Fruit fly (Drosophila melanogaster) whole organism, embryonic: ENCODE measurements around the gene lok.

Experiments used
- ATbp ChIP-seq: fragments of 200-800 bp; sonication (Bioruptor generic); optimal IDR thresholded peaks from 2 replicates; lab custom pipeline; 2017; ENCODE audit warnings: missing biosample characterization, mild to moderate bottlenecking, missing genetic modification characterization, missing genetic modification reagents
- Adf1 ChIP-seq: fragments of 200-800 bp; sonication (Bioruptor generic); IDR thresholded peaks from 2 replicates; pipeline ENCODE4 v1.3.6; 2022; ENCODE audit warnings: missing biosample characterization, missing genetic modification characterization
- BtbVII ChIP-seq: fragments of 200-800 bp; sonication (Bioruptor generic); optimal IDR thresholded peaks from 3 replicates; lab custom pipeline; 2017; ENCODE audit warnings: missing biosample characterization, mild to moderate bottlenecking, missing genetic modification characterization
- CG10147 ChIP-seq: fragments of 200-800 bp; sonication (Bioruptor generic); optimal IDR thresholded peaks from 2 replicates; lab custom pipeline; 2019; ENCODE audit warnings: missing biosample characterization, mild to moderate bottlenecking, missing genetic modification characterization, moderate library complexity
- CG10462 ChIP-seq: fragments of 200-800 bp; sonication (Bioruptor generic); optimal IDR thresholded peaks from 2 replicates; lab custom pipeline; 2016; ENCODE audit warnings: missing biosample characterization, missing genetic modification characterization
- CG10543 ChIP-seq: fragments of 200-800 bp; sonication (Bioruptor generic); optimal IDR thresholded peaks from 3 replicates; lab custom pipeline; 2017; ENCODE audit warnings: missing biosample characterization, mild to moderate bottlenecking, missing genetic modification characterization, moderate library complexity
- CG11504 ChIP-seq: fragments of 200-800 bp; sonication (Bioruptor generic); optimal IDR thresholded peaks from 3 replicates; lab custom pipeline; 2019; ENCODE audit warnings: missing biosample characterization, mild to moderate bottlenecking, missing genetic modification characterization, moderate library complexity
- CG13123 ChIP-seq: fragments of 200-800 bp; sonication (Bioruptor generic); optimal IDR thresholded peaks from 2 replicates; lab custom pipeline; 2016; ENCODE audit warnings: missing biosample characterization, missing genetic modification characterization
- CG14014 ChIP-seq: fragments of 200-800 bp; sonication (Bioruptor generic); IDR thresholded peaks from 2 replicates; pipeline ENCODE4 v1.3.6; 2022; ENCODE audit warnings: missing biosample characterization, missing genetic modification characterization
- CG14050 ChIP-seq: fragments of 200-800 bp; sonication (Bioruptor generic); IDR thresholded peaks from 3 replicates; pipeline ENCODE4 v1.3.6; 2022; ENCODE audit warnings: missing biosample characterization, missing genetic modification characterization
- CG1602 ChIP-seq: fragments of 200-800 bp; sonication (Bioruptor generic); optimal IDR thresholded peaks from 3 replicates; lab custom pipeline; 2016; ENCODE audit warnings: missing biosample characterization, missing genetic modification characterization
- CG16863 ChIP-seq: fragments of 200-800 bp; sonication (Bioruptor generic); optimal IDR thresholded peaks from 3 replicates; lab custom pipeline; 2016; ENCODE audit warnings: missing biosample characterization, missing genetic modification characterization
- CG17359 ChIP-seq: fragments of 200-800 bp; sonication (Bioruptor generic); optimal IDR thresholded peaks from 3 replicates; lab custom pipeline; 2018; ENCODE audit warnings: missing biosample characterization, mild to moderate bottlenecking, missing genetic modification characterization, moderate library complexity
- CG17385 ChIP-seq: fragments of 200-800 bp; sonication (Bioruptor generic); optimal IDR thresholded peaks from 3 replicates; lab custom pipeline; 2018; ENCODE audit warnings: missing biosample characterization, mild to moderate bottlenecking, missing genetic modification characterization
- CG2678 ChIP-seq: fragments of 200-800 bp; sonication (Bioruptor generic); optimal IDR thresholded peaks from 3 replicates; lab custom pipeline; 2019; ENCODE audit warnings: missing biosample characterization, mild to moderate bottlenecking, missing genetic modification characterization, moderate library complexity
- CG3065 ChIP-seq: fragments of 200-800 bp; sonication (Bioruptor generic); optimal IDR thresholded peaks from 2 replicates; lab custom pipeline; 2016; ENCODE audit warnings: missing biosample characterization, missing genetic modification characterization
- CG31388 ChIP-seq: fragments of 200-800 bp; sonication (Bioruptor generic); optimal IDR thresholded peaks from 2 replicates; lab custom pipeline; 2016; ENCODE audit warnings: missing biosample characterization, missing genetic modification characterization
- CG31441 ChIP-seq: fragments of 200-800 bp; sonication (Bioruptor generic); IDR thresholded peaks from 2 replicates; pipeline ENCODE4 v1.3.6; 2022; ENCODE audit warnings: missing biosample characterization, missing genetic modification characterization
- CG4328 ChIP-seq: fragments of 200-800 bp; sonication (Bioruptor generic); optimal IDR thresholded peaks from 3 replicates; lab custom pipeline; 2017; ENCODE audit warnings: missing biosample characterization, missing genetic modification reagents, missing genetic modification characterization
- CG4617 ChIP-seq: fragments of 200-800 bp; sonication (Bioruptor generic); optimal IDR thresholded peaks from 3 replicates; lab custom pipeline; 2016; ENCODE audit warnings: missing biosample characterization, missing genetic modification characterization, borderline replicate concordance
- CG5953 ChIP-seq: fragments of 200-800 bp; sonication (Bioruptor generic); IDR thresholded peaks from 2 replicates; pipeline ENCODE4 v1.3.6; 2022; ENCODE audit warnings: missing biosample characterization, missing genetic modification characterization
- CG7271 ChIP-seq: fragments of 200-800 bp; sonication (Bioruptor generic); optimal IDR thresholded peaks from 2 replicates; lab custom pipeline; 2018; ENCODE audit warnings: missing biosample characterization, mild to moderate bottlenecking, missing genetic modification characterization, moderate library complexity
- CG8924 ChIP-seq: fragments of 200-800 bp; optimal IDR thresholded peaks from 3 replicates; lab custom pipeline; 2019; ENCODE audit warnings: missing biosample characterization, mild to moderate bottlenecking, missing genetic modification characterization, moderate library complexity
- CG9437 ChIP-seq: fragments of 200-800 bp; sonication (Bioruptor generic); optimal IDR thresholded peaks from 2 replicates; lab custom pipeline; 2018; ENCODE audit warnings: missing biosample characterization, mild to moderate bottlenecking, missing genetic modification characterization
- CG9817 ChIP-seq: fragments of 200-800 bp; sonication (Bioruptor generic); optimal IDR thresholded peaks from 2 replicates; lab custom pipeline; 2018; ENCODE audit warnings: missing biosample characterization, mild to moderate bottlenecking, missing genetic modification characterization, moderate library complexity
- Elba2 ChIP-seq: fragments of 200-800 bp; sonication (Bioruptor generic); optimal IDR thresholded peaks from 3 replicates; lab custom pipeline; 2016; ENCODE audit warnings: missing biosample characterization, missing genetic modification characterization
- Fer3 ChIP-seq: fragments of 200-800 bp; sonication (Bioruptor generic); optimal IDR thresholded peaks from 2 replicates; lab custom pipeline; 2018; ENCODE audit warnings: missing biosample characterization, mild to moderate bottlenecking, missing genetic modification characterization, moderate library complexity
- GATAe ChIP-seq: fragments of 200-800 bp; sonication (Bioruptor generic); conservative IDR thresholded peaks from 2 replicates; pipeline ENCODE4 v1.3.6; 2022; ENCODE audit warnings: missing biosample characterization, missing genetic modification characterization
- Hr78 ChIP-seq, 2 experiments: fragments of 200-800 bp in 1 of 2; fragments of >200 bp in 1 of 2; sonication (Bioruptor generic) in 1 of 2; optimal IDR thresholded peaks; 2 replicates each; lab custom pipeline; 2017 to 2019; ENCODE audit warnings: missing biosample characterization in 2 of 2, missing genetic modification characterization in 2 of 2, mild to moderate bottlenecking in 1 of 2, moderate library complexity in 1 of 2
- Mes4 ChIP-seq: fragments of 200-800 bp; sonication (Bioruptor generic); optimal IDR thresholded peaks from 2 replicates; lab custom pipeline; 2016; ENCODE audit warnings: missing biosample characterization, missing genetic modification characterization
- Nf-YB ChIP-seq: fragments of 200-800 bp; sonication (Bioruptor generic); optimal IDR thresholded peaks from 3 replicates; lab custom pipeline; 2019; ENCODE audit warnings: missing biosample characterization, mild to moderate bottlenecking, missing genetic modification characterization, moderate library complexity
- PHDP ChIP-seq: fragments of 200-800 bp; sonication (Bioruptor generic); optimal IDR thresholded peaks from 3 replicates; lab custom pipeline; 2018; ENCODE audit warnings: missing biosample characterization, mild to moderate bottlenecking, missing genetic modification characterization, moderate library complexity
- Ssrp ChIP-seq: fragments of 200-800 bp; sonication (Bioruptor generic); optimal IDR thresholded peaks from 2 replicates; lab custom pipeline; 2018; ENCODE audit warnings: missing biosample characterization, mild to moderate bottlenecking, missing genetic modification characterization, moderate library complexity
- ato ChIP-seq: fragments of 200-800 bp; sonication (Bioruptor generic); IDR thresholded peaks from 2 replicates; pipeline ENCODE4 v1.3.6; 2022; ENCODE audit warnings: missing biosample characterization, missing genetic modification characterization; ENCODE audit not compliant: partially characterized antibody
- br ChIP-seq: fragments of >200 bp; optimal IDR thresholded peaks from 2 replicates; lab custom pipeline; 2017
- dan ChIP-seq: fragments of 200-800 bp; sonication (Bioruptor generic); IDR thresholded peaks from 2 replicates; pipeline ENCODE4 v1.3.6; 2022; ENCODE audit warnings: missing biosample characterization, missing genetic modification characterization
- dpn ChIP-seq, 2 experiments: fragments of 200-800 bp; sonication (Bioruptor generic); optimal IDR thresholded peaks; 3 replicates each; lab custom pipeline; 2016; ENCODE audit warnings: missing biosample characterization in 2 of 2, missing genetic modification characterization in 2 of 2
- eve ChIP-seq, 2 experiments: fragments of >200 bp; optimal IDR thresholded peaks; 2 replicates each; lab custom pipeline; 2017; ENCODE audit warnings: missing biosample characterization in 2 of 2, missing genetic modification characterization in 2 of 2
- ftz-f1 ChIP-seq: fragments of 200-800 bp; sonication (Bioruptor generic); optimal IDR thresholded peaks from 2 replicates; lab custom pipeline; 2016; ENCODE audit warnings: missing biosample characterization, missing genetic modification characterization
- gem ChIP-seq: fragments of 200-800 bp; sonication (Bioruptor generic); optimal IDR thresholded peaks from 2 replicates; lab custom pipeline; 2019; ENCODE audit warnings: missing biosample characterization, mild to moderate bottlenecking, missing genetic modification characterization, moderate library complexity
- gsb ChIP-seq: fragments of 200-800 bp; sonication (Bioruptor generic); IDR thresholded peaks from 2 replicates; pipeline ENCODE4 v1.3.6; 2022; ENCODE audit warnings: missing biosample characterization, missing genetic modification characterization
- hth ChIP-seq: fragments of >200 bp; optimal IDR thresholded peaks from 2 replicates; lab custom pipeline; 2017; ENCODE audit warnings: inconsistent platforms
- mirr ChIP-seq: fragments of 200-800 bp; sonication (Bioruptor generic); optimal IDR thresholded peaks from 3 replicates; lab custom pipeline; 2018; ENCODE audit warnings: missing biosample characterization, mild to moderate bottlenecking, missing genetic modification characterization
- nerfin-2 ChIP-seq: fragments of 200-800 bp; sonication (Bioruptor generic); IDR thresholded peaks from 2 replicates; pipeline ENCODE4 v1.3.6; 2022; ENCODE audit warnings: missing biosample characterization, missing genetic modification characterization; ENCODE audit not compliant: partially characterized antibody
- row ChIP-seq: fragments of 200-800 bp; sonication (Bioruptor generic); IDR thresholded peaks from 3 replicates; pipeline ENCODE4 v1.3.6; 2022; ENCODE audit warnings: missing biosample characterization, missing genetic modification characterization
- salm ChIP-seq: fragments of 200-800 bp; sonication (Bioruptor generic); optimal IDR thresholded peaks from 2 replicates; lab custom pipeline; 2018; ENCODE audit warnings: missing biosample characterization, mild to moderate bottlenecking, missing genetic modification characterization
- slbo ChIP-seq: fragments of 200-800 bp; sonication (Bioruptor generic); IDR thresholded peaks from 2 replicates; pipeline ENCODE4 v1.3.6; 2022; ENCODE audit warnings: missing biosample characterization, missing genetic modification characterization
- tap ChIP-seq: fragments of 200-800 bp; optimal IDR thresholded peaks from 3 replicates; lab custom pipeline; 2019; ENCODE audit warnings: missing biosample characterization, mild to moderate bottlenecking, missing genetic modification characterization, moderate library complexity
- tgo ChIP-seq: fragments of 200-800 bp; sonication (Bioruptor generic); IDR thresholded peaks from 3 replicates; pipeline ENCODE4 v1.3.6; 2022; ENCODE audit warnings: missing biosample characterization, missing genetic modification characterization

The lok gene

DNA sequence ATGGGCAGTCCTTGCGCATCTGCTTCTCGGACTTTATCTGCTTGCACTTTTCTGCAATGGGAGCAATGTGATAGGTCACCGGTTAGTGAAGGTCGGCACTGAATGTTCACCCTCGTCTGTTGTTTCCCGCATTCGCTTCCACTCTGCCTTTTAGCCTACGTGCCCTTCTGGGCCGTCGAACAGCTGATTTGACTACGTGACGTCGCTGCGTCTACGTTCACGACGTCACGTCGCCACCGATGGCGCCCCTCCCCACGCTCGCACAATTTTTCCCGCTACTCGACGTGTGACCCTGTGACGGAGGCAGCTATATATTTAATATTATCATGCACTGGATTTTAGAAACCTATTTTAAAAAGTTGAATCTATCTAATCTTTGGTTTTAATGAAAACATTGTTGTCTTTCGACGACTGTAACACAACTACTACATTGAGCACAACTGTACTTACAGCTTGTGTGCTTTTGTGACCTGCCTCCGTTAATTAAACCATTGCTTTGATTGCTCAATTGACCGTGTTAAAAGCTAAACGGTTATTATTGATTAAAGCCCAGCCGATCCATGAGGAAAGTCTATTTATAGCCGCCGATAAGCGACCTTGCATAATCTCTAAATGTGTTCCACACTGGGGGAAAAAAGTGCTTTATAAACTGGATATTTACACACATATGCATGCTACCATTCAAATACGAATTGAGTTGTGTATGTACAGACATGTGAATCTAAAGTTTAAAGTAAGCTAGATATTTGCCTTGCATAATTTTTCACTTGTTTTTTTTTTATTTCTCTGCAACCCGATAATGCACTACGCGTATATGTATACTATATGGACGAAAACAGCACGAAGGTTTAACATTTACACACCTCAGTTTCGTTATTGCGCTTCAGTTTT lies 22.0 kb downstream of the lok start (continued):
- TF ChIP-seq CG11504 (peak; percentile 33), Fer3 (tag; lab: Kevin White, UChicago) (peak; percentile 28), CG9437 (GFP tag; lab: Kevin White, UChicago) (peak; percentile 91), eve (GFP tag; optimal IDR thresholded peaks at IDR 0.05; lab: Kevin White, UChicago) (peak in 1 of 2 experiments; percentile 78), gem (tag; lab: Kevin White, UChicago) (peak; percentile 45), CG13123 (GFP tag; lab: Kevin White, UChicago) (no peak), tap (tag; lab: Kevin White, UChicago) (peak; percentile 3), BtbVII (GFP tag; lab: Kevin White, UChicago) (peak; percentile 37), CG17359 (tag; lab: Kevin White, UChicago) (peak; percentile 27), ATbp (GFP tag; lab: Kevin White, UChicago) (peak; percentile 8), slbo (GFP tag; lab: Robert Waterston, UW) (peak; percentile 51), PHDP (tag; lab: Kevin White, UChicago) (no peak), CG17385 (GFP tag; lab: Kevin White, UChicago) (peak; percentile 41), CG10147 (GFP tag; lab: Kevin White, UChicago) (peak; percentile 30), gsb (GFP tag; lab: Robert Waterston, UW) (no peak), CG2678 (tag; lab: Kevin White, UChicago) (peak; percentile 6), Adf1 (GFP tag; lab: Robert Waterston, UW) (peak; percentile 27; the same call in 1 of the 2 replicates), Ssrp (tag; lab: Kevin White, UChicago) (peak; percentile 24), CG9817 (peak; percentile 19), CG31388 (no peak), ato (peak; percentile 33; the same call in 1 of the 2 replicates), Hr78 (GFP tag; optimal IDR thresholded peaks at IDR 0.05; lab: Kevin White, UChicago) (peak in 1 of 2 experiments; percentile 90), mirr (peak; percentile 48), CG4617 (GFP tag; lab: Kevin White, UChicago) (no peak)

DNA sequence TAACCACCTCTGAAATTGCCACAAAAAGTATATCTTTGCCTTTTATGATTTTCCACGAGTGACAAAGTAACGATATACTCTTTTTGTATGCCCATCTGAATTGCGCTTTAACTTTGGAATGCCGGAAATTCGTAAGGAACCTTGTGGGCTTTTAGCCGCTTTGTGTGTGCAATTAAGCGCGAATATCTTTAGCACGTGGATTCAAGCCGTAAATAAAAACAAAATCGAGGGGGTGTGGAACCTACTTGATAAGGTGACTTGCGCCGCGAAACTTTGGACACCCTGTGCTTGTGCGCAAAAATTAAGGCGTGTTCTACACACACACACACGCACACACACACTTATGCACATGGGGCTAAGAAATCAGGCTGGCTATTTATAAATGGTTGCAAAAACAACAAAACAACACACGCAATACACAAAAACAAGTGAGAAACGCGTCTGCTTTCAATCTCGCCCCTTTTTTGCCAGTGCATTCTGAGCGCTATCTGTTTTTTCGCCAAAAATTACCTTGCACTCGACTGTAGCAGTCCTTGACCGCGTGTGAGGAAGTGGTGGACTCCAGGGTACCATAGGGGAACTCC lies 22.9 kb downstream of the lok start:
- no peak for TF ChIP-seq ftz-f1 (GFP tag; lab: Kevin White, UChicago)
- no peak for TF ChIP-seq CG5953 (GFP tag; lab: Robert Waterston, UW)
- no peak for TF ChIP-seq hth (lab: Kevin White, UChicago)
- TF ChIP-seq Mes4, result no peak
- 0 out of 2 replicates have a peak, but pooled peaks have one; percentile 7 for TF ChIP-seq CG14014
- no peak for TF ChIP-seq CG10462 (GFP tag; lab: Kevin White, UChicago)
- TF ChIP-seq tgo (GFP tag; lab: Robert Waterston, UW), result no peak
- no peak for TF ChIP-seq CG7271 (tag; lab: Kevin White, UChicago)
- TF ChIP-seq CG10543 (GFP tag; lab: Kevin White, UChicago), result no peak
- TF ChIP-seq CG1602, result no peak
- TF ChIP-seq Elba2, result no peak
- TF ChIP-seq CG16863 (GFP tag; lab: Kevin White, UChicago), result no peak
- no peak for TF ChIP-seq br (lab: Kevin White, UChicago)
- TF ChIP-seq nerfin-2 (GFP tag; lab: Robert Waterston, UW), result no peak
- TF ChIP-seq salm (tag; lab: Kevin White, UChicago), result no peak
- TF ChIP-seq CG4328 (GFP tag; lab: Kevin White, UChicago), result no peak
- TF ChIP-seq CG3065 (GFP tag; lab: Kevin White, UChicago), result no peak
- TF ChIP-seq dpn (GFP tag; optimal IDR thresholded peaks at IDR 0.05; lab: Kevin White, UChicago), result no peak
- TF ChIP-seq Nf-YB (GFP tag; lab: Kevin White, UChicago), result no peak
- TF ChIP-seq CG14050 (GFP tag; lab: Robert Waterston, UW), result no peak
- no peak for TF ChIP-seq dan (GFP tag; lab: Robert Waterston, UW)
- no peak for TF ChIP-seq GATAe (GFP tag; lab: Robert Waterston, UW)
- no peak for TF ChIP-seq CG8924
- no peak for TF ChIP-seq CG31441 (GFP tag; lab: Robert Waterston, UW)
- no peak for TF ChIP-seq row (GFP tag; lab: Robert Waterston, UW)
